Worm (Caenorhabditis elegans): ENCODE results near the gene btb-17.

btb-17 gene

ce11 chrII:3295193-3295592 is at the start of gene btb-17:
Gene btb-17 (plus strand): TSS chrII:3295405.
- TF ChIP-seq dao-5 (tag; optimal IDR thresholded peaks at IDR 0.05) (no peak), him-1 (tag; optimal IDR thresholded peaks at IDR 0.05) (no peak)

DNA sequence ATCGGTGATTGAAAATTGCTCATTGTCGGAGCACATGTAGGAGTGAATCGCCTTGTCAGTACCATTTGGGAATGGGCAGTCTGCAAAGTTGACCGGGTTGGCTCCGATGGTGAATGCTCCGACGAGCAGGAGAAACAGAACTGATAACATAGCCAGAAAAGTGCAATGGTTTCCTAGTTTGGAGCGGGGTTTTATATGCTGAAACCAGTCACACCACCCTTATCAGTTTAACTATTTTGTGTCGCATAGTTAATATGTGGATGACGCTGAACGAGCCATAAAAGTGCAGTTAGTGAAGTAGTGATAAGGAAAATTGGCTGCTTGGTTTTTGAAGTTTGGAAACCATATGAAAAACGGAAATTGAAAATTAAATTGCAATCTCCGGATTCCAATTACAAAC is 49.4 kb upstream of the btb-17 start, which contains the start of gene C17F4.7:
Gene C17F4.7 (minus strand): TSS at position 180 of the 400 bp plus-strand sequence.
- TF ChIP-seq W03F9.2 (tag; optimal IDR thresholded peaks at IDR 0.05) (no peak), dao-5 (tag; optimal IDR thresholded peaks at IDR 0.05) (no peak), him-1 (tag; optimal IDR thresholded peaks at IDR 0.05) (no peak)

DNA sequence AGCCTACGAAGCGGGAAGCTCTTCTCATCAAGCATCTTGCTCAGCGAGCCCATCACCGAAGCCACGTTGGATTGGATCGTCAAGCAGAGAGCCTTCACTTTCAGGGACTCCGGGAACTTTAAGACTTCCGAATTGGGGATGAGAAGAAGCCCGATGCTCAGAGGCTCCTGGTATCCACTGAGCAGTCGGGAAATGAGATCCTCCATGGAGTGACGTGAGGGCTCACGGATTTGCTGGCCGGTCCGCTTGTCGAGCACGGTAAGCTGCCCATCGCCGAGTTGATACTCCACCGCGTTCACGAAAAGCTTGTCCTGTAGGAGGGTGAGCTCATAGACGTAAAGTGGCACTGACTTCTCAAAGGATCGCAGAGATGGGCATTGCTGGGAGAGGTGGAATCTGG is 47.6 kb upstream of the btb-17 start:
- TF ChIP-seq W03F9.2 (tag; optimal IDR thresholded peaks at IDR 0.05) (no peak), him-1 (tag; optimal IDR thresholded peaks at IDR 0.05) (no peak), dao-5 (tag; optimal IDR thresholded peaks at IDR 0.05) (no peak)

- TF ChIP-seq him-1 (tag; optimal IDR thresholded peaks at IDR 0.05), result no peak
- no peak for TF ChIP-seq W03F9.2 (tag; optimal IDR thresholded peaks at IDR 0.05)
- TF ChIP-seq dao-5 (tag; optimal IDR thresholded peaks at IDR 0.05), result no peak
Measured at ce11 chrII:3248043-3248718, 47.0 kb upstream of the btb-17 start, which contains the start of the genes fbxc-50 and C17F4.2. Gene fbxc-50 (minus strand): TSS chrII:3248123. Gene C17F4.2 (plus strand): TSS chrII:3248668.

- TF ChIP-seq W03F9.2 (tag; optimal IDR thresholded peaks at IDR 0.05) (no peak), him-1 (tag; optimal IDR thresholded peaks at IDR 0.05) (no peak), dao-5 (tag; optimal IDR thresholded peaks at IDR 0.05) (no peak)
Measured at ce11 chrII:3249406-3249805, 45.8 kb upstream of the btb-17 start, which contains the start of gene clec-124. Gene clec-124 (plus strand): TSS chrII:3249706.

DNA sequence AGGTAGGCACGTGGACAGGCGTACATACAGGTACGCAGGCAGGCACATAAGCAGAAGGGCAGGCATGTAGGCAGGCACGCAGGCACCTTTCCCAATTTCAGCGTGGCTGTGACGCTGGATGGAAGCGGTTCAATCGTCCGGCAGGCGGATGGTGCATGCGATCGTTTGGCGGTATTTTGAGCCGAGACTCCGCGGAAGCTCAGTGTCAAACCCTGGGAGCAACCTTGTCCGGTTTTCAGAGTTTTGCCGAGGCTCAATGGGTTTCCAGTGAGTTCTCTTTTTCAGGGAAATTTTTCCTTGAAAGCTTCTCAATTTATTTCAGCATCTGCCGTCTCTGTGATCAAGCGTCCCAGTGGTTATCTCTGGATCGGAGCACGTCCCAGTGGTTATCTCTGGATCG is 45.0 kb upstream of the btb-17 start:
- TF ChIP-seq dao-5 (tag; optimal IDR thresholded peaks at IDR 0.05) (no peak), him-1 (tag; optimal IDR thresholded peaks at IDR 0.05) (no peak), W03F9.2 (tag; optimal IDR thresholded peaks at IDR 0.05) (no peak)

ce11 chrII:3251782-3252181 is 43.4 kb upstream of the btb-17 start:
- no peak for TF ChIP-seq him-1 (tag; optimal IDR thresholded peaks at IDR 0.05)
- no peak for TF ChIP-seq W03F9.2 (tag; optimal IDR thresholded peaks at IDR 0.05)
- TF ChIP-seq dao-5 (tag; optimal IDR thresholded peaks at IDR 0.05), result no peak

DNA sequence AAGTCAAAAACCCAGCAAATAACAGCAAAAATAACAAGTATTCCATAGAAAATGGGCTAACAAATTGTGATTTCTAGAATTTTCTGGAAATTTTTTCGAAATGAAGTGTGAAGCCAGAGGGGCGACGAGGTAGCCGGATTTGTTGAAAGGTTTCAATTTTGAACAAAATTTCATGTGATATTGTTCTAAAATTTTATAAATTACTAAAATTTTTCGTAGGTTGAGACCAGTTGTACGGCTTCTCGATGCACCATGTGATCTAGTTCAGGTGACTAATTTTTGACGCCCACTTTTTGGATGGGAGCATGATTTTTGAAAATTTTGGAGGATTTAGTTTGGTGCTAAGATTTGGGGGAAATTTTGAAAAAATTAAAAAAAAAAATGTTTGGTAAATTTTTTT is 36.0 kb upstream of the btb-17 start, which contains the start of gene gcy-19:
Gene gcy-19 (minus strand): TSS at position 101 of the 400 bp plus-strand sequence.
- TF ChIP-seq W03F9.2 (tag; optimal IDR thresholded peaks at IDR 0.05), result no peak
- no peak for TF ChIP-seq dao-5 (tag; optimal IDR thresholded peaks at IDR 0.05)
- TF ChIP-seq him-1 (tag; optimal IDR thresholded peaks at IDR 0.05), result no peak

ce11 chrII:3262504-3262903 is 32.7 kb upstream of the btb-17 start, which contains the start of gene F02E11.2:
Gene F02E11.2 (plus strand): TSS chrII:3262804.
- TF ChIP-seq him-1 (tag; optimal IDR thresholded peaks at IDR 0.05), result no peak
- no peak for TF ChIP-seq dao-5 (tag; optimal IDR thresholded peaks at IDR 0.05)
- TF ChIP-seq W03F9.2 (tag; optimal IDR thresholded peaks at IDR 0.05), result no peak

DNA sequence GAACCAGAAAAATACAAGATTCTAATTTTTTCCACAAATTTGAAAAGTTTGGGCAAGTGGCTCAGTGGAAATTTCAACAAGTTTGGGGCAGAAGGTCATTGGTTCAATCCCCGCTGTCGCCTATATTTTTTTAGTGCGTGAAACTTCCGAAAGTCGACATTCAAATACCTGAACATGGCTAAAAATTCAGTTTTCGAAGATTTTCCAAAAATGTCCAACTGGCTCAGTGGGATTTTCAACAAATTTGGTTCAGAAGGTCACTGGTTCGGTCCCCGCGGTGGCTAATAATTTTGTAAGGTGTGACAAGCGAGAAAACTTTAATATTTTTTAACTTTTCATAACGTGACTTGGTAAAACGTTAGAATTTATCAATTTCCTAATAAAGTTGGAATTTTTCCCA is 30.5 kb upstream of the btb-17 start:
- TF ChIP-seq dao-5 (tag; optimal IDR thresholded peaks at IDR 0.05) (no peak), him-1 (tag; optimal IDR thresholded peaks at IDR 0.05) (no peak), W03F9.2 (tag; optimal IDR thresholded peaks at IDR 0.05) (no peak)

- TF ChIP-seq him-1 (tag; optimal IDR thresholded peaks at IDR 0.05), result no peak
- no peak for TF ChIP-seq dao-5 (tag; optimal IDR thresholded peaks at IDR 0.05)
- no peak for TF ChIP-seq W03F9.2 (tag; optimal IDR thresholded peaks at IDR 0.05)
Measured at ce11 chrII:3267365-3267764, 27.8 kb upstream of the btb-17 start, which contains the start of gene F02E11.7. Gene F02E11.7 (plus strand): TSS chrII:3267665.

- TF ChIP-seq dao-5 (tag; optimal IDR thresholded peaks at IDR 0.05) (no peak), W03F9.2 (tag; optimal IDR thresholded peaks at IDR 0.05) (no peak), him-1 (tag; optimal IDR thresholded peaks at IDR 0.05) (no peak)
Measured at ce11 chrII:3267815-3268214, 27.4 kb upstream of the btb-17 start.

ce11 chrII:3270598-3270997 is 24.6 kb upstream of the btb-17 start:
- TF ChIP-seq W03F9.2 (tag; optimal IDR thresholded peaks at IDR 0.05) (no peak), him-1 (tag; optimal IDR thresholded peaks at IDR 0.05) (no peak), dao-5 (tag; optimal IDR thresholded peaks at IDR 0.05) (no peak)

DNA sequence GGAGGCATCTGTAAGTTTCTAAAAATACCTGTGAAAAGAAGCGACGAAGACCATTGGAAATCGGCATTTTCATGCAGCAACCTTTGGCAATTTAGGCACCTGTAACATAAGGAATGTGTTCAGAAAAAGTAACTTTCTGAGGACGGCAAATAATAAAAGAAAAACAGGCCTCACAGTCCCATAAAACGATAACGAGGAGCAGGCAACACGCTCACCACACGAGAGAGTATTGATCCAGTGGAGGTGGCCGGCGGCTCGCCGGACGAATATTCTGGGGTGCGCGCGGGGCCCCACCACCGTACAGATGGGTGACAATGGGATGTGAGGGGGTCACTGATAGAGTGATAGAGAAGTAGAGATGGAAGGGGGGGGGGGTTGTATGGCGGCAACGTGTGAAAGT is 20.3 kb upstream of the btb-17 start, which contains the start of gene F02E11.3:
Gene F02E11.3 (minus strand): TSS at position 101 of the 400 bp plus-strand sequence.
- no peak for TF ChIP-seq dao-5 (tag; optimal IDR thresholded peaks at IDR 0.05)
- TF ChIP-seq W03F9.2 (tag; optimal IDR thresholded peaks at IDR 0.05), result no peak
- no peak for TF ChIP-seq him-1 (tag; optimal IDR thresholded peaks at IDR 0.05)
